Worm (Caenorhabditis elegans): ENCODE measurements around the gene nspb-3.

The nspb-3 gene

DNA sequence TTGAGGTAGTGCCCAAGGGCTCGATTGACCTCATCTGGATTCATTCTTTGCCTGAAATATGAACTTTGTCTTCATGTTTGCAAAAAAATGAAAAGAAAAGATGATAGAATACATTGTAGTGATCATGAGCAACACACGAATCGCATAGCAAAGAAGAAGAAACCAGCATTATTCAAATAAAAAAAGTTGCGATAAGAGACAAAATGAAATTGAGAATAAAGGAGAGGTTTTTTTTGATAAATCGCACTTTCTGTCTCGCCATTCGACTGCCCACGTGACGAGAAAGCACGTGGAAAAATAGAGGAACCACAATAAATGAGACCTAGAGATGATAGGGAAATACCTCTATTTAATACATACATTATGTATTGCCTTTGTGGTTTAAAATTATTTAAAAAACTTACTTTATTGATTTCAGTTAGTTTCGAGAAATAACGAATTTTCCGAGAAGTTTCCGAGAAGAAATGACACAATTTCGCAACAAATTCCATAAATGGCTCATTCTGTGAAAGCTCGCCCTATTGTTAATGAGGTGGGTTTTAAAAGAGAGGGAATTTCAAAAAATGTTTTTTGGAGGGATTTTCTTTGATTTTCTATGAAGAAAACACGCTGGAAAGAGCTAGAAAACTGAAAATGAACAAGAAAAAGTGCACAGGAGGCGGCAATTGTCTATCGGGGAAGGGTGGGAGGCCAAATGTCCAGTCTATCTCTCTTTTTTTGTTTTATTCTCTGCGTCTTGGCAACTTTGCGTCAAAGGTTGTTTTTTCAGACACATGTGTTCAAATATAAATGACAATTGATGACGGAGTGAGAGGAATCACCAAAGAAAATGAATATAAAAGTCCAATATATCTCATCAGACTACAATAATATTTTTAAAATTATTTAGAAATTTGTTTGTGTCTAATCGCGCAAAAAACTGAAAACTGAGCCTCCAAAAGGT lies 39.1 kb downstream of the nspb-3 start, which contains the start of gene paqr-1:
TSS of gene paqr-1 (minus strand) at position 51 of the 943 bp plus-strand sequence.
- no peak for TF ChIP-seq klf-2 (GFP tag; conservative IDR thresholded peaks at IDR 0.05)
- TF ChIP-seq T22C8.4 (GFP tag; IDR thresholded peaks at IDR 0.05): no peak
- no peak for TF ChIP-seq ztf-29 (GFP tag; IDR thresholded peaks at IDR 0.05)
- TF ChIP-seq tab-1 (GFP tag; IDR thresholded peaks at IDR 0.05): no peak
- no peak for TF ChIP-seq flt-1 (GFP tag; IDR thresholded peaks at IDR 0.05)
- TF ChIP-seq ref-1 (GFP tag; conservative IDR thresholded peaks at IDR 0.05): no peak
- TF ChIP-seq ztf-23 (GFP tag; IDR thresholded peaks at IDR 0.05): no peak
- no peak for TF ChIP-seq med-1 (GFP tag; optimal IDR thresholded peaks at IDR 0.05; ENCODE audit: insufficient read depth)
- no peak for TF ChIP-seq cog-1 (tag; optimal IDR thresholded peaks at IDR 0.05)

DNA sequence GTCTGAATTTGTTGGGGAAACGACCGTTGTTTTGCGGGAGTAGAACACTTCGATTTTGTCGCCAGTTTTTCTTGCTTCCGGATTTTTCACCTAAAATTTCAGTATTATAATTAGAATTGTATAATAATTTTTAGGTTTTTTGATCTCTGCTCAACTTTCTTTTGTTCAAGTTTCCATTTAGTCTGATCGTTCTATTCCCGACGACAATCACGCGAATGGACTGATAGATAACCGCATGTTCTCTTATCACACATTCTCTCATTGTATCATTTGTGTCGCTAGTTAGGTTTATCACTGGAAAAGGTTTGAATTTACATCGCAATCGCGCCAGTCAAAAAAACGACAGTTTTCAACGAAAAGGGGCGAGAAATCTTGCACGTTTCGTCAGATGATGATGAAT lies 39.9 kb downstream of the nspb-3 start:
- TF ChIP-seq klf-2 (GFP tag; conservative IDR thresholded peaks at IDR 0.05): no peak
- no peak for TF ChIP-seq med-1 (GFP tag; optimal IDR thresholded peaks at IDR 0.05; ENCODE audit: insufficient read depth)
- TF ChIP-seq ztf-29 (GFP tag; IDR thresholded peaks at IDR 0.05): no peak
- no peak for TF ChIP-seq flt-1 (GFP tag; IDR thresholded peaks at IDR 0.05)
- no peak for TF ChIP-seq T22C8.4 (GFP tag; IDR thresholded peaks at IDR 0.05)

DNA sequence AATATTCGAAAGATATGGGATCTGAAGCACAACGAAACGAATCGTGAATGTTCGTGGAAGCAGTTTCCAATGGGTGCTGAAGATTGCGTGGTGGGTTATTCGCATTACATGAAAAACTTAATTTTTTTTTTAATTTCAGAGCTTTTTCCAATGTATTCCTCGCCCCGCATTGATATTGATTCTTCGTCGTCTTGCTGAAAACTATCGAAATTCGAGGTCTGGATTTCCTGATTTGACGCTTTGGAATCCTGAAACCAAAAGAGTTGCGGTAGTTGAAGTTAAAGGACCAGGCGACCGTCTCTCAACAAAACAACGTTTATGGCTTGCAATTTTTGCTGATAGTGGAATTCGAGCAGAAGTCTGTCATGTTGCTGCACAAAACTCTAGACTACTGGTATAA lies 42.7 kb downstream of the nspb-3 start:
- TF ChIP-seq med-1 (GFP tag; optimal IDR thresholded peaks at IDR 0.05; ENCODE audit: insufficient read depth) (no peak), flt-1 (GFP tag; IDR thresholded peaks at IDR 0.05) (no peak), ztf-29 (GFP tag; IDR thresholded peaks at IDR 0.05) (no peak), klf-2 (GFP tag; conservative IDR thresholded peaks at IDR 0.05) (no peak), T22C8.4 (GFP tag; IDR thresholded peaks at IDR 0.05) (no peak), tab-1 (GFP tag; IDR thresholded peaks at IDR 0.05) (no peak), ref-1 (GFP tag; conservative IDR thresholded peaks at IDR 0.05) (no peak), ztf-23 (GFP tag; IDR thresholded peaks at IDR 0.05) (no peak), cog-1 (tag; optimal IDR thresholded peaks at IDR 0.05) (no peak)

DNA sequence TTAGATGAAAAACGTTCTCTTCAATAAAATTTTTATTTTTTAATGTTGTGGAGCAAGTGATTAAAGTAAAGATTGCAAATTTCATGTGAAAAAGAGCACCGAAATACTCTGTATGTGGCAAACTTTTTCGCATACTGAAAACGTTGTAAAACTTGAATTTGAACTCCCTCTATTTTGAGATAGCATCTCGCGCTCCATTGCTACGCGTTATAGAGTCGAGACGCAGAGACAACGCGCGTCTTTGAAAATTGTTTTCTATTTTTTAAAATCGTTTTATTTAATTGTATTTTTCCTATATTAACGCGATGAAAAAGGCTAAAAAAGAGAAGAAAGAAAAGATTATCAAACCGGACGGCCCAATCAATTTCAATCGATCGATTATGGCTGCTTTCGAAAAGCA lies 46.2 kb downstream of the nspb-3 start, which contains the start of gene fan-1:
TSS of gene fan-1 (plus strand) at position 78 of the 400 bp plus-strand sequence.
- TF ChIP-seq flt-1 (GFP tag; IDR thresholded peaks at IDR 0.05) (no peak), cog-1 (tag; optimal IDR thresholded peaks at IDR 0.05) (no peak), med-1 (GFP tag; optimal IDR thresholded peaks at IDR 0.05; ENCODE audit: insufficient read depth) (no peak), ztf-23 (GFP tag; IDR thresholded peaks at IDR 0.05) (0 out of 2 replicates have a peak, but pooled peaks have one; percentile 40), T22C8.4 (GFP tag; IDR thresholded peaks at IDR 0.05) (no peak), tab-1 (GFP tag; IDR thresholded peaks at IDR 0.05) (no peak), klf-2 (GFP tag; conservative IDR thresholded peaks at IDR 0.05) (no peak)

DNA sequence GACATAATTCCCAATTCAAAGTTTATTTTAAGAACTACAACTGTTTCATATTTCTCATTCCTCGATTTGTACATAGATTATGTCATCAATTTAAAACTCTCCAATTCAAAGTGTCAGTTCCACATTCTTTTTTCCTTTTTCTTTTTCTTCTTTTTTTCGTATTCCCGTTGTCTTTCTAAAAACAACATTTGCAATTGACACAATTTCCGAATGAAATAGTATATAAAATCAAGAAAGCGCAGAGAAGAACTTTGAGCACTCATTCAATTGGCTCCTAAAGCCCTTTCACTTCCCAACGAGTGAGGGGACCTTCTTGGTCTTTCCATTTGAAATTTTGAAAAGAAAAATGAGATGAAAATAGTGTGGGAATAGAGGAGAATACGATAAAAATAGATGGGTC lies 47.4 kb downstream of the nspb-3 start:
- TF ChIP-seq cog-1 (tag; optimal IDR thresholded peaks at IDR 0.05): no peak
- no peak for TF ChIP-seq klf-2 (GFP tag; conservative IDR thresholded peaks at IDR 0.05)
- no peak for TF ChIP-seq tab-1 (GFP tag; IDR thresholded peaks at IDR 0.05)
- TF ChIP-seq med-1 (GFP tag; optimal IDR thresholded peaks at IDR 0.05; ENCODE audit: insufficient read depth): no peak
- TF ChIP-seq ztf-29 (GFP tag; IDR thresholded peaks at IDR 0.05): no peak
- TF ChIP-seq ztf-23 (GFP tag; IDR thresholded peaks at IDR 0.05): no peak
- no peak for TF ChIP-seq T22C8.4 (GFP tag; IDR thresholded peaks at IDR 0.05)
- TF ChIP-seq flt-1 (GFP tag; IDR thresholded peaks at IDR 0.05): no peak
- no peak for TF ChIP-seq ref-1 (GFP tag; conservative IDR thresholded peaks at IDR 0.05)

Measured in whole organism, midembryonic.